Fruit fly (Drosophila melanogaster): ENCODE results near the gene CG5793.

- TF ChIP-seq CG16779 (tag; optimal IDR thresholded peaks at IDR 0.05) (no peak), CG6792 (GFP tag; optimal IDR thresholded peaks at IDR 0.05) (no peak), Hr38 (GFP tag; optimal IDR thresholded peaks at IDR 0.05) (no peak), CG32006 (GFP tag; optimal IDR thresholded peaks at IDR 0.05) (no peak), topi (GFP tag; optimal IDR thresholded peaks at IDR 0.05) (no peak), CG6808 (GFP tag; optimal IDR thresholded peaks at IDR 0.05) (no peak), Eip93F (GFP tag; optimal IDR thresholded peaks at IDR 0.05) (peak; percentile 37), OdsH (GFP tag; optimal IDR thresholded peaks at IDR 0.05) (no peak), CG11902 (GFP tag; optimal IDR thresholded peaks at IDR 0.05) (no peak), CG3032 (tag; optimal IDR thresholded peaks at IDR 0.05) (no peak), salr (GFP tag; optimal IDR thresholded peaks at IDR 0.05) (no peak), CG8632 (GFP tag; optimal IDR thresholded peaks at IDR 0.05) (no peak), Smox (GFP tag; optimal IDR thresholded peaks at IDR 0.05) (no peak), CG8119 (GFP tag; IDR thresholded peaks at IDR 0.05) (no peak)
These were observed 22.7 kb downstream of the CG5793 start for dm6 chr3R:21150090-21150489.

Data from whole organism, prepupa.